Worm (Caenorhabditis elegans): ENCODE measurements around the gene F54H12.10.
"Not testable (repeated sequence)": the region's sequence is repeated elsewhere in the genome, so short reads cannot be mapped to it uniquely, and the experiment has no call there.

DNA sequence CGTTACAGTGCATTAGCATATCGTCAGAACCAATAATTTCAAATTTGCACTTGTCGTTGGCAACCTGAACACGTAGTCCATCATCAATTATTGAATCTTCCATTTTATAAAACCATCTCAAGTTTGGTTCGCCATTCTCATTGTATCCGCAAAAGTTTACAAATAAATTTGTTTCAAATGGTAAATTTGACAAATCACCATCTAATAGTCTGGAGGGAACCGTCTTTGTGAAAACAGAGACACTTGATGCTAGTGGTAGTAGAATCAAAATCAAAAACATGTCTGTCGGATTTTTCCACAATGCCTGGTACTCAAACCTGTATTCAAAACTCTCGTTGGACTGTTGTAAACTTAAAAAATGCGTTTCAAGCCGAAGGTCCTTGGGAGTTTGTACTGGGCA is 5.5 kb upstream of the F54H12.10 start, which contains the start of gene F54H12.2:
- not testable (repeated sequence) for TF ChIP-seq pes-1 (GFP tag; IDR thresholded peaks at IDR 0.05); ama-1 (optimal IDR thresholded peaks at IDR 0.05); sea-1 (GFP tag; conservative IDR thresholded peaks at IDR 0.05); aly-1 (tag; optimal IDR thresholded peaks at IDR 0.05); hnd-1 (tag; optimal IDR thresholded peaks at IDR 0.05); ets-7 (tag; optimal IDR thresholded peaks at IDR 0.05); hmbx-1 (tag; optimal IDR thresholded peaks at IDR 0.05); scrt-1 (GFP tag; IDR thresholded peaks at IDR 0.05); hmg-4 (GFP tag; optimal IDR thresholded peaks at IDR 0.05); tbx-37 (GFP tag; conservative IDR thresholded peaks at IDR 0.05)
